Worm (Caenorhabditis elegans): Measurements from ENCODE around the gene col-172.

The col-172 gene

ce11 chrX:6667468-6667867 is 5.2 kb upstream of the col-172 start:
- TF ChIP-seq sea-1 (GFP tag; conservative IDR thresholded peaks at IDR 0.05) (no peak), ceh-13 (GFP tag; optimal IDR thresholded peaks at IDR 0.05) (no peak), flt-1 (GFP tag; IDR thresholded peaks at IDR 0.05) (no peak), ets-7 (tag; optimal IDR thresholded peaks at IDR 0.05) (no peak), tbx-11 (GFP tag; IDR thresholded peaks at IDR 0.05) (no peak), scrt-1 (GFP tag; IDR thresholded peaks at IDR 0.05) (no peak)

ce11 chrX:6668911-6669310 is 3.7 kb upstream of the col-172 start, which contains the start of gene nhr-137:
nhr-137 (minus strand) TSS chrX:6669011.
- TF ChIP-seq ets-7 (tag; optimal IDR thresholded peaks at IDR 0.05) = no peak
- TF ChIP-seq ama-1 (optimal IDR thresholded peaks at IDR 0.05) = no peak
- no peak for TF ChIP-seq tbx-11 (GFP tag; IDR thresholded peaks at IDR 0.05)
- no peak for TF ChIP-seq tra-4 (tag; optimal IDR thresholded peaks at IDR 0.05)

DNA sequence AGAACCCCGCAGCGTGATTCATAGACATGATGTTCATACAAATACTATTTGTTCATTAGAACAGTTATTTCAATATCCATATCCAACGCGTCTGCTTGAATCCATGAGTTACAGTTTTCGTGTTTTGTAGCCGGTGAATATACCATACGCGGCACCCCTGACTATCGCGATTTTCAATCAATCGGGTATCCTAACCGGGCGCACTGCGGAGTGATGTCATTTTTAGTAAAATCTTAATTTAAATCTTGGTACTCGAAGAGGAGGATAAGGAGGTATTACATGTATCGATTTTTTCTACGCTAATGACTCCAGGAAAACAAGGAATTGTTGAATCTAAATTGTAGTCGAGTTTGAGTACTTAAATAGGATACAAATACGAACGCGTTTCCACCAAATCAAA is 3.3 kb upstream of the col-172 start:
- TF ChIP-seq scrt-1 (GFP tag; IDR thresholded peaks at IDR 0.05) (no peak), hnd-1 (tag; optimal IDR thresholded peaks at IDR 0.05) (no peak), hmg-4 (GFP tag; optimal IDR thresholded peaks at IDR 0.05) (no peak), sea-1 (GFP tag; conservative IDR thresholded peaks at IDR 0.05) (no peak), ceh-36 (tag; optimal IDR thresholded peaks at IDR 0.05) (no peak), B0310.2 (tag; optimal IDR thresholded peaks at IDR 0.05) (no peak), ets-7 (tag; optimal IDR thresholded peaks at IDR 0.05) (no peak), tra-4 (tag; optimal IDR thresholded peaks at IDR 0.05) (no peak), F13C5.2 (tag; optimal IDR thresholded peaks at IDR 0.05) (no peak), hmbx-1 (tag; optimal IDR thresholded peaks at IDR 0.05) (no peak)

- no peak for TF ChIP-seq hnd-1 (tag; optimal IDR thresholded peaks at IDR 0.05)
These were observed 902 bp upstream of the col-172 start for ce11 chrX:6671717-6672116.

DNA sequence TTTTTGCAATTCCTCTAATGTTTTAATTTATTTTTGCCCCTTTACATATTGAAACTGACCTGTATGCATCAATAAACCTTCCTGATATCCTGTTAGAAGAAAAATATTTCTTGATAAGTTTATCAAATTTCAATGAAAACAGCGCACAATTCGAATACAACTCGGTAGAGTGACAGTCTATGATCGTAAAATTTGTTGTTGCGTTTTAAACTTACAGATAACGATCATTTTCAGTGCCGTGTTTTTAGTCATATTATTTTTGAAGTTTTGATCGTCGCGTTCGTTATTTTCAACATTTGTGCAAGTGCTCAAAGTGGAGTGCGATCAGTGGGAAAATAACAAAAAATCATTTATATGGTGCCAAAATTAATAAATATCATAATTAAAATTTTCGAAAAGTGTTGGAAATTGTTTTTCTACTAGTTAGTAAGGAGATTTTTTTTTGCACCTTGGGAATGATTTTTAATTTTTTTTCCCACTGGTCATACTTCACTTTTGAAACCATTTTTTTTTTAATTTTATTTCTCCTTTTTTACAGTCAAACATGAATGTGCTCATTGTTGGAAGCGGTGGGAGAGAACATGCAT is 1.8 kb downstream of the col-172 start, which contains the start of gene F38B6.4:
Gene F38B6.4 (plus strand): TSS at position 537 of the 587 bp plus-strand sequence.
- TF ChIP-seq ets-7 (tag; optimal IDR thresholded peaks at IDR 0.05) (no peak), B0310.2 (tag; optimal IDR thresholded peaks at IDR 0.05) (no peak), hmbx-1 (tag; optimal IDR thresholded peaks at IDR 0.05) (no peak), aly-1 (tag; optimal IDR thresholded peaks at IDR 0.05) (no peak), ceh-13 (GFP tag; optimal IDR thresholded peaks at IDR 0.05) (no peak), tbx-11 (GFP tag; IDR thresholded peaks at IDR 0.05) (no peak), tra-4 (tag; optimal IDR thresholded peaks at IDR 0.05) (no peak), sea-1 (GFP tag; conservative IDR thresholded peaks at IDR 0.05) (no peak), F13C5.2 (tag; optimal IDR thresholded peaks at IDR 0.05) (no peak), flt-1 (GFP tag; IDR thresholded peaks at IDR 0.05) (no peak), ama-1 (optimal IDR thresholded peaks at IDR 0.05) (no peak), hmg-4 (GFP tag; optimal IDR thresholded peaks at IDR 0.05) (no peak), scrt-1 (GFP tag; IDR thresholded peaks at IDR 0.05) (no peak), ceh-36 (tag; optimal IDR thresholded peaks at IDR 0.05) (no peak), pes-1 (GFP tag; IDR thresholded peaks at IDR 0.05) (no peak), tbx-37 (GFP tag; conservative IDR thresholded peaks at IDR 0.05) (no peak), hnd-1 (tag; optimal IDR thresholded peaks at IDR 0.05) (no peak)

DNA sequence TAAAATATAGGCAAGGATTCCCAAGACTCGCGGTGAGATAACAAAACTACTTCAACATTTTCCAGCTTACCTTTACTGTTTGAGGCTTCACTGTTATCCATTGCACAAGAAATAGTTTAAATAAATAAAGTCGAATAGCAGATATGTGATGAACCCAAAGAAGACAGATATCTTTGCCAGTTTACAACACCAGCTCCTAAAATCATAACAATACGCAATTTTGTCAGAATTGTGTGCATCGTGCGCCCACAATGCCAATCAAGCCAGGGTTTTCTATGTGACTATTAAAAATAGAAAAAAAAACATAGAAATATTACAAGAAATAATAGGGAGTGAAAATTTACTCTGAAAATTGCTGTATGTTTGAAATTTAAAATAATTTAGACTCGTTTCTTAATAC is 10.1 kb downstream of the col-172 start, which contains the start of gene F38B6.8:
Gene F38B6.8 (minus strand): TSS at position 101 of the 400 bp plus-strand sequence.
- TF ChIP-seq pes-1 (GFP tag; IDR thresholded peaks at IDR 0.05) = no peak
- TF ChIP-seq tbx-37 (GFP tag; conservative IDR thresholded peaks at IDR 0.05) = no peak
- TF ChIP-seq ama-1 (optimal IDR thresholded peaks at IDR 0.05) = no peak
- TF ChIP-seq sea-1 (GFP tag; conservative IDR thresholded peaks at IDR 0.05) = no peak
- TF ChIP-seq aly-1 (tag; optimal IDR thresholded peaks at IDR 0.05) = no peak
- TF ChIP-seq ceh-13 (GFP tag; optimal IDR thresholded peaks at IDR 0.05) = no peak
- no peak for TF ChIP-seq hmbx-1 (tag; optimal IDR thresholded peaks at IDR 0.05)
- no peak for TF ChIP-seq hmg-4 (GFP tag; optimal IDR thresholded peaks at IDR 0.05)
- TF ChIP-seq scrt-1 (GFP tag; IDR thresholded peaks at IDR 0.05) = no peak
- no peak for TF ChIP-seq ets-7 (tag; optimal IDR thresholded peaks at IDR 0.05)
- TF ChIP-seq ceh-36 (tag; optimal IDR thresholded peaks at IDR 0.05) = no peak
- no peak for TF ChIP-seq F13C5.2 (tag; optimal IDR thresholded peaks at IDR 0.05)
- TF ChIP-seq hnd-1 (tag; optimal IDR thresholded peaks at IDR 0.05) = no peak
- TF ChIP-seq B0310.2 (tag; optimal IDR thresholded peaks at IDR 0.05) = no peak
- TF ChIP-seq tbx-11 (GFP tag; IDR thresholded peaks at IDR 0.05) = no peak
- TF ChIP-seq flt-1 (GFP tag; IDR thresholded peaks at IDR 0.05) = no peak
- TF ChIP-seq tra-4 (tag; optimal IDR thresholded peaks at IDR 0.05) = no peak

DNA sequence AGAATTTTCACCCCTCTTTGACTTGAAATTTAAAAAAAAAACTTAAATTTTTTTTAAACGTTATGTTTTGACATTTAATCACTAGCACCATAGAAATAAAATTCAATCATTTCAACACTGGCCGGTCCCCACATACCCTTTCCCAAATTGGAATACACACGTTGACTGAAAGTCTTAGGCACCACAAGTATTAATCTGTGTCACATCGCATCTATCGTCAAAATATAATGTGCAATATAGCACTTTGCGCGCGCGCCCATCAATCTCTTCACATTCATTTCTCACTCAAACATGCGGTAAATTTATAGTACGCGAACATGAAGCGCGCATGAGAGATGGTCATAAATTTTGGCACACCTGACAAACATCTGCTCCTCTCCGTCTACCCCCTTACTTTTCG is 14.7 kb downstream of the col-172 start:
- no peak for TF ChIP-seq ets-7 (tag; optimal IDR thresholded peaks at IDR 0.05)

- no peak for TF ChIP-seq sea-1 (GFP tag; conservative IDR thresholded peaks at IDR 0.05)
- no peak for TF ChIP-seq tra-4 (tag; optimal IDR thresholded peaks at IDR 0.05)
- TF ChIP-seq tbx-37 (GFP tag; conservative IDR thresholded peaks at IDR 0.05) = no peak
These were observed 15.1 kb downstream of the col-172 start for ce11 chrX:6687756-6688155.

DNA sequence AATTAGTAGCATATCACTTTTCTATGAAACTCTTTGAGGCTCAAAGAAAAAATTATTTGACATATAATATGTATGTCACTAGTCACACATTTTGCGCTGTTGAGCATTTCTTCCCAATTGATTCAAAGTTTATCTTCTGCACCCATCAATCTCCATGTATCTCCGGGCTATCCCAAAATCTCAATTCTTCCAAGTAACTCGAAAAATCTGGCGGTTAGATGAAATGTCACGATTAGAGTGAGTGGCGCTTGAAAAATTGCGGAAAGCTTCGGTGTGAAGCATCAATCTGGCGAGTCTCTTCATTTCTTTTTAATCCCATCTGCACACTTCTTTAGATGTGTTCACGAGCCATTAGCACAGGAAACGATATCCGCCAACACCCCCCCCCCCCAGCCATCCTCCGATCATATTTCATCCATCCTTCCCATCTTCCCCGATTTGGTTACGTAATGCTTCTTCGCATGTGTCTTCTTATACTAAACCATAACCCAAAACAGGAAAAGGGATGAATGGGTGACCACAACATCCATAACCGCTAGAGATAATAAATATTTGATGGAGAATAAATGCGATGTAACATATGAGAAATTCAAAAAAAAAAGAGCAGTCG is 16.4 kb downstream of the col-172 start:
- no peak for TF ChIP-seq ets-7 (tag; optimal IDR thresholded peaks at IDR 0.05)
- TF ChIP-seq aly-1 (tag; optimal IDR thresholded peaks at IDR 0.05) = no peak
- no peak for TF ChIP-seq pes-1 (GFP tag; IDR thresholded peaks at IDR 0.05)
- TF ChIP-seq tbx-37 (GFP tag; conservative IDR thresholded peaks at IDR 0.05) = no peak
- no peak for TF ChIP-seq tbx-11 (GFP tag; IDR thresholded peaks at IDR 0.05)
- TF ChIP-seq sea-1 (GFP tag; conservative IDR thresholded peaks at IDR 0.05) = no peak
- no peak for TF ChIP-seq hmg-4 (GFP tag; optimal IDR thresholded peaks at IDR 0.05)
- TF ChIP-seq flt-1 (GFP tag; IDR thresholded peaks at IDR 0.05) = no peak
- TF ChIP-seq ceh-36 (tag; optimal IDR thresholded peaks at IDR 0.05) = no peak
- TF ChIP-seq hnd-1 (tag; optimal IDR thresholded peaks at IDR 0.05) = no peak
- TF ChIP-seq F13C5.2 (tag; optimal IDR thresholded peaks at IDR 0.05) = no peak
- no peak for TF ChIP-seq hmbx-1 (tag; optimal IDR thresholded peaks at IDR 0.05)
